Worm (Caenorhabditis elegans): ENCODE data around the gene trcs-2.

- TF ChIP-seq zag-1 (tag; optimal IDR thresholded peaks at IDR 0.05) (no peak), ceh-82 (tag; optimal IDR thresholded peaks at IDR 0.05) (no peak), egl-27 (tag; optimal IDR thresholded peaks at IDR 0.05) (no peak), nhr-11 (tag; optimal IDR thresholded peaks at IDR 0.05) (no peak), mdl-1 (tag; optimal IDR thresholded peaks at IDR 0.05) (no peak), lir-3 (tag; optimal IDR thresholded peaks at IDR 0.05; ENCODE audit: poor library complexity) (no peak), alr-1 (tag; optimal IDR thresholded peaks at IDR 0.05; ENCODE audit: borderline replicate concordance) (no peak), unc-62 (GFP tag; optimal IDR thresholded peaks at IDR 0.05) (no peak), pag-3 (tag; optimal IDR thresholded peaks at IDR 0.05; ENCODE audit: borderline replicate concordance, insufficient read depth) (no peak), mef-2 (tag; optimal IDR thresholded peaks at IDR 0.05) (no peak), snpc-4 (tag; optimal IDR thresholded peaks at IDR 0.05) (no peak), ama-1 (optimal IDR thresholded peaks at IDR 0.05) (no peak), sptf-1 (tag; optimal IDR thresholded peaks at IDR 0.05) (no peak)
These were observed 42.1 kb downstream of the trcs-2 start for ce11 chrII:8764332-8764731.
